Fruit fly (Drosophila melanogaster) whole organism, embryonic: ENCODE results near the gene CG17109.

Experiments used
- B-H1 ChIP-seq: fragments of 200-800 bp; sonication (Bioruptor generic); IDR thresholded peaks from 3 replicates; pipeline ENCODE4 v1.3.6; 2022; ENCODE audit warnings: missing biosample characterization, missing genetic modification characterization
- Bteb2 ChIP-seq: fragments of 200-800 bp; sonication (Bioruptor generic); optimal IDR thresholded peaks from 2 replicates; lab custom pipeline; 2016; ENCODE audit warnings: missing biosample characterization, missing genetic modification characterization
- CG1024 ChIP-seq: fragments of 200-800 bp; sonication (Bioruptor generic); IDR thresholded peaks from 2 replicates; pipeline ENCODE4 v1.3.6; 2022; ENCODE audit warnings: missing biosample characterization, missing genetic modification characterization
- CG10654 ChIP-seq: fragments of 200-800 bp; sonication (Bioruptor generic); optimal IDR thresholded peaks from 2 replicates; lab custom pipeline; 2016; ENCODE audit warnings: missing biosample characterization, missing genetic modification characterization
- CG11093 ChIP-seq: fragments of 200-800 bp; sonication (Bioruptor generic); IDR thresholded peaks from 3 replicates; pipeline ENCODE4 v1.3.6; 2022; ENCODE audit warnings: missing biosample characterization, missing genetic modification characterization
- CG12071 ChIP-seq: fragments of 200-800 bp; sonication (Bioruptor generic); optimal IDR thresholded peaks from 3 replicates; lab custom pipeline; 2018; ENCODE audit warnings: missing biosample characterization, mild to moderate bottlenecking, missing genetic modification characterization
- CG12155 ChIP-seq: fragments of 200-800 bp; sonication (Bioruptor generic); optimal IDR thresholded peaks from 3 replicates; lab custom pipeline; 2016; ENCODE audit warnings: missing biosample characterization, missing genetic modification characterization
- CG12236 ChIP-seq: fragments of 200-800 bp; sonication (Bioruptor generic); optimal IDR thresholded peaks from 2 replicates; lab custom pipeline; 2016; ENCODE audit warnings: missing biosample characterization, missing genetic modification characterization
- CG1233 ChIP-seq: fragments of 200-800 bp; sonication (Bioruptor generic); optimal IDR thresholded peaks from 4 replicates; lab custom pipeline; 2018; ENCODE audit warnings: missing biosample characterization, mild to moderate bottlenecking, missing genetic modification characterization
- CG13123 ChIP-seq: fragments of 200-800 bp; sonication (Bioruptor generic); optimal IDR thresholded peaks from 2 replicates; lab custom pipeline; 2016; ENCODE audit warnings: missing biosample characterization, missing genetic modification characterization
- CG13296 ChIP-seq: fragments of 200-800 bp; sonication (Bioruptor generic); optimal IDR thresholded peaks from 3 replicates; lab custom pipeline; 2018; ENCODE audit warnings: missing biosample characterization, mild to moderate bottlenecking, missing genetic modification characterization
- CG17612 ChIP-seq: fragments of 200-800 bp; sonication (Bioruptor generic); IDR thresholded peaks from 2 replicates; pipeline ENCODE4 v1.3.6; 2022; ENCODE audit warnings: missing biosample characterization, missing genetic modification characterization
- CG17829 ChIP-seq: fragments of 200-800 bp; optimal IDR thresholded peaks from 2 replicates; lab custom pipeline; 2019; ENCODE audit warnings: missing biosample characterization, mild to moderate bottlenecking, missing genetic modification characterization, moderate library complexity
- CG18011 ChIP-seq: fragments of 200-800 bp; sonication (Bioruptor generic); optimal IDR thresholded peaks from 2 replicates; lab custom pipeline; 2017; ENCODE audit warnings: missing biosample characterization, missing genetic modification characterization, mild to moderate bottlenecking, moderate library complexity, missing genotype
- CG18764 ChIP-seq: fragments of 200-800 bp; sonication (Bioruptor generic); optimal IDR thresholded peaks from 3 replicates; lab custom pipeline; 2016; ENCODE audit warnings: missing biosample characterization, missing genetic modification characterization
- CG2120 ChIP-seq: fragments of 200-800 bp; sonication (Bioruptor generic); optimal IDR thresholded peaks from 3 replicates; lab custom pipeline; 2016; ENCODE audit warnings: missing biosample characterization, missing genetic modification characterization
- CG34224 ChIP-seq: fragments of 200-800 bp; sonication (Bioruptor generic); IDR thresholded peaks from 3 replicates; pipeline ENCODE4 v1.3.6; 2022; ENCODE audit warnings: missing biosample characterization, missing genetic modification characterization; ENCODE audit not compliant: partially characterized antibody
- CG3838 ChIP-seq: fragments of 200-800 bp; sonication (Bioruptor generic); optimal IDR thresholded peaks from 3 replicates; lab custom pipeline; 2016; ENCODE audit warnings: missing biosample characterization, missing genetic modification characterization
- CG6272 ChIP-seq: fragments of 200-800 bp; sonication (Bioruptor generic); IDR thresholded peaks from 2 replicates; pipeline ENCODE4 v1.3.6; 2022; ENCODE audit warnings: missing biosample characterization, missing genetic modification characterization
- CG8089 ChIP-seq: fragments of 200-800 bp; sonication (Bioruptor generic); optimal IDR thresholded peaks from 3 replicates; lab custom pipeline; 2016; ENCODE audit warnings: missing biosample characterization, missing genetic modification characterization
- CG8388 ChIP-seq: fragments of 200-800 bp; sonication (Bioruptor generic); optimal IDR thresholded peaks from 2 replicates; lab custom pipeline; 2019; ENCODE audit warnings: missing biosample characterization, mild to moderate bottlenecking, missing genetic modification characterization, moderate library complexity
- E2f2 ChIP-seq: fragments of 200-800 bp; sonication (Bioruptor generic); IDR thresholded peaks from 2 replicates; pipeline ENCODE4 v1.3.6; 2022; ENCODE audit warnings: missing biosample characterization, missing genetic modification characterization
- Fer1 ChIP-seq: fragments of 200-800 bp; sonication (Bioruptor generic); optimal IDR thresholded peaks from 2 replicates; lab custom pipeline; 2017; ENCODE audit warnings: missing biosample characterization, mild to moderate bottlenecking, missing genetic modification characterization
- Hr78 ChIP-seq, 2 experiments: fragments of 200-800 bp in 1 of 2; fragments of >200 bp in 1 of 2; sonication (Bioruptor generic) in 1 of 2; optimal IDR thresholded peaks; 2 replicates each; lab custom pipeline; 2017 to 2019; ENCODE audit warnings: missing biosample characterization in 2 of 2, missing genetic modification characterization in 2 of 2, mild to moderate bottlenecking in 1 of 2, moderate library complexity in 1 of 2
- Hsf ChIP-seq: fragments of 200-800 bp; sonication (Bioruptor generic); optimal IDR thresholded peaks from 3 replicates; lab custom pipeline; 2016; ENCODE audit warnings: missing biosample characterization, missing genetic modification characterization
- Lim3 ChIP-seq: fragments of 200-800 bp; sonication (Bioruptor generic); IDR thresholded peaks from 2 replicates; pipeline ENCODE4 v1.3.6; 2022; ENCODE audit warnings: missing biosample characterization, missing genetic modification characterization
- Myb ChIP-seq: fragments of 200-800 bp; sonication (Bioruptor generic); optimal IDR thresholded peaks from 2 replicates; lab custom pipeline; 2016; ENCODE audit warnings: missing biosample characterization, missing genetic modification characterization
- NFAT ChIP-seq: fragments of 200-800 bp; sonication (Bioruptor generic); IDR thresholded peaks from 2 replicates; pipeline ENCODE4 v1.3.6; 2022; ENCODE audit warnings: missing biosample characterization, missing genetic modification characterization
- Neu2 ChIP-seq: fragments of 200-800 bp; sonication (Bioruptor generic); optimal IDR thresholded peaks from 3 replicates; lab custom pipeline; 2016; ENCODE audit warnings: missing biosample characterization, missing genetic modification characterization, borderline replicate concordance
- Opbp ChIP-seq: fragments of 200-800 bp; sonication (Bioruptor generic); IDR thresholded peaks from 3 replicates; pipeline ENCODE4 v1.3.6; 2022; ENCODE audit warnings: missing biosample characterization, missing genetic modification characterization; ENCODE audit not compliant: partially characterized antibody
- Sox100B ChIP-seq: fragments of 200-800 bp; sonication (Bioruptor generic); optimal IDR thresholded peaks from 3 replicates; lab custom pipeline; 2018; ENCODE audit warnings: missing biosample characterization, mild to moderate bottlenecking, missing genetic modification characterization
- Taf1 ChIP-seq: fragments of 200-800 bp; sonication (Bioruptor generic); IDR thresholded peaks from 2 replicates; pipeline ENCODE4 v1.3.6; 2022; ENCODE audit warnings: missing biosample characterization, missing genetic modification characterization
- Usf ChIP-seq: fragments of 200-800 bp; sonication (Bioruptor generic); optimal IDR thresholded peaks from 2 replicates; lab custom pipeline; 2017; ENCODE audit warnings: missing genotype, missing biosample characterization, missing genetic modification characterization
- bigmax ChIP-seq: fragments of 200-800 bp; sonication (Bioruptor generic); optimal IDR thresholded peaks from 2 replicates; lab custom pipeline; 2018; ENCODE audit warnings: missing biosample characterization, mild to moderate bottlenecking, missing genetic modification characterization
- br ChIP-seq: fragments of >200 bp; optimal IDR thresholded peaks from 2 replicates; lab custom pipeline; 2017
- bsh ChIP-seq, 2 experiments: fragments of 200-800 bp; sonication (Bioruptor generic); optimal IDR thresholded peaks; 2 replicates each; lab custom pipeline; 2017 to 2018; ENCODE audit warnings: mild to moderate bottlenecking in 2 of 2, missing biosample characterization in 2 of 2, missing genetic modification characterization in 2 of 2, moderate library complexity in 1 of 2
- cwo ChIP-seq: fragments of 200-800 bp; sonication (Bioruptor generic); optimal IDR thresholded peaks from 3 replicates; lab custom pipeline; 2017; ENCODE audit warnings: missing biosample characterization, missing genetic modification characterization, mild to moderate bottlenecking, moderate library complexity, missing genetic modification reagents
- dimm ChIP-seq: fragments of 200-800 bp; sonication (Bioruptor generic); IDR thresholded peaks from 2 replicates; pipeline ENCODE4 v1.3.6; 2022; ENCODE audit warnings: missing biosample characterization, missing genetic modification characterization
- esg ChIP-seq: fragments of 200-800 bp; sonication (Bioruptor generic); conservative IDR thresholded peaks from 2 replicates; pipeline ENCODE4 v1.3.6; 2022; ENCODE audit warnings: missing biosample characterization, missing genetic modification characterization
- eyg ChIP-seq: fragments of 200-800 bp; sonication (Bioruptor generic); optimal IDR thresholded peaks from 3 replicates; lab custom pipeline; 2016; ENCODE audit warnings: missing biosample characterization, missing genetic modification characterization
- fd102C ChIP-seq: fragments of 200-800 bp; sonication (Bioruptor generic); optimal IDR thresholded peaks from 2 replicates; lab custom pipeline; 2018; ENCODE audit warnings: missing biosample characterization, mild to moderate bottlenecking, missing genetic modification characterization, moderate library complexity
- gfzf ChIP-seq: fragments of 200-800 bp; sonication (Bioruptor generic); optimal IDR thresholded peaks from 2 replicates; lab custom pipeline; 2016; ENCODE audit warnings: missing biosample characterization, mild to moderate bottlenecking, missing genetic modification characterization, moderate library complexity
- her ChIP-seq: fragments of 200-800 bp; sonication (Bioruptor generic); optimal IDR thresholded peaks from 2 replicates; lab custom pipeline; 2016; ENCODE audit warnings: missing biosample characterization, missing genetic modification characterization
- lilli ChIP-seq: fragments of 200-800 bp; sonication (Bioruptor generic); optimal IDR thresholded peaks from 3 replicates; lab custom pipeline; 2016; ENCODE audit warnings: missing biosample characterization, missing genetic modification characterization
- p53 ChIP-seq: fragments of 200-800 bp; sonication (Bioruptor generic); optimal IDR thresholded peaks from 2 replicates; lab custom pipeline; 2016; ENCODE audit warnings: missing biosample characterization, missing genetic modification characterization
- phol ChIP-seq: fragments of 200-800 bp; sonication (Bioruptor generic); optimal IDR thresholded peaks from 3 replicates; lab custom pipeline; 2018; ENCODE audit warnings: missing biosample characterization, mild to moderate bottlenecking, missing genetic modification characterization, moderate library complexity
- pnt ChIP-seq: fragments of 200-800 bp; sonication (Bioruptor generic); optimal IDR thresholded peaks from 3 replicates; lab custom pipeline; 2016; ENCODE audit warnings: missing biosample characterization, missing genetic modification characterization
- stwl ChIP-seq: fragments of 200-800 bp; sonication (Bioruptor generic); optimal IDR thresholded peaks from 3 replicates; lab custom pipeline; 2018; ENCODE audit warnings: missing biosample characterization, mild to moderate bottlenecking, missing genetic modification characterization, moderate library complexity
- vfl ChIP-seq: fragments of 200-800 bp; sonication (Bioruptor generic); optimal IDR thresholded peaks from 2 replicates; lab custom pipeline; 2016; ENCODE audit warnings: missing biosample characterization, missing genetic modification characterization
- vnd ChIP-seq: fragments of 200-800 bp; sonication (Bioruptor generic); IDR thresholded peaks from 3 replicates; pipeline ENCODE4 v1.3.6; 2022; ENCODE audit warnings: missing biosample characterization, missing genetic modification characterization; ENCODE audit not compliant: partially characterized antibody
- wek ChIP-seq: fragments of 200-800 bp; sonication (Bioruptor generic); optimal IDR thresholded peaks from 3 replicates; lab custom pipeline; 2018; ENCODE audit warnings: missing biosample characterization, mild to moderate bottlenecking, missing genetic modification characterization, moderate library complexity

CG17109 gene

dm6 chr3R:23053936-23054335 is 41.6 kb upstream of the CG17109 start, which contains the start of gene p53 (continued):
- TF ChIP-seq CG13296 (GFP tag; lab: Kevin White, UChicago) (peak; percentile 76), Hsf (GFP tag; lab: Kevin White, UChicago) (peak; percentile 83), E2f2 (GFP tag; lab: Robert Waterston, UW) (peak; percentile 91), CG18011 (GFP tag; lab: Kevin White, UChicago) (peak; percentile 66), Neu2 (no peak), fd102C (GFP tag; lab: Kevin White, UChicago) (no peak), CG11093 (GFP tag; lab: Robert Waterston, UW) (no peak), CG8388 (GFP tag; lab: Kevin White, UChicago) (peak; percentile 55), gfzf (GFP tag; lab: Kevin White, UChicago) (peak; percentile 4), pnt (no peak), CG17612 (GFP tag; lab: Robert Waterston, UW) (0 out of 2 replicates have a peak, but pooled peaks have one; percentile 12), phol (peak; percentile 78), bsh (GFP tag; optimal IDR thresholded peaks at IDR 0.05; lab: Kevin White, UChicago) (peak in 1 of 2 experiments; percentile 64), CG2120 (GFP tag; lab: Kevin White, UChicago) (peak; percentile 43), bigmax (GFP tag; lab: Kevin White, UChicago) (peak; percentile 52), dimm (GFP tag; lab: Robert Waterston, UW) (0 out of 2 replicates have a peak, but pooled peaks have one; percentile 26), wek (peak; percentile 81), CG6272 (GFP tag; lab: Robert Waterston, UW) (peak; percentile 54), cwo (GFP tag; lab: Kevin White, UChicago) (no peak), CG10654 (GFP tag; lab: Kevin White, UChicago) (peak; percentile 65), her (GFP tag; lab: Kevin White, UChicago) (peak; percentile 68), Opbp (GFP tag; lab: Robert Waterston, UW) (peak; percentile 86), Usf (peak; percentile 21), Sox100B (GFP tag; lab: Kevin White, UChicago) (peak; percentile 72), esg (GFP tag; lab: Robert Waterston, UW) (no peak), Hr78 (GFP tag; optimal IDR thresholded peaks at IDR 0.05; lab: Kevin White, UChicago) (no peak), CG17829 (tag; lab: Kevin White, UChicago) (peak; percentile 30), vnd (peak; percentile 59; the same call in 2 of the 3 replicates), CG12155 (GFP tag; lab: Kevin White, UChicago) (peak; percentile 11), CG13123 (peak; percentile 35), stwl (tag; lab: Kevin White, UChicago) (peak; percentile 90), br (lab: Kevin White, UChicago) (no peak), CG3838 (peak; percentile 38), CG12236 (GFP tag; lab: Kevin White, UChicago) (peak; percentile 81), CG1233 (GFP tag; lab: Kevin White, UChicago) (peak; percentile 84), lilli (GFP tag; lab: Kevin White, UChicago) (peak; percentile 47), CG8089 (GFP tag; lab: Kevin White, UChicago) (peak; percentile 70), CG1024 (peak; percentile 60), p53 (GFP tag; lab: Kevin White, UChicago) (peak; percentile 48), CG18764 (GFP tag; lab: Kevin White, UChicago) (peak; percentile 63), Taf1 (no peak), eyg (GFP tag; lab: Kevin White, UChicago) (peak; percentile 68), Bteb2 (GFP tag; lab: Kevin White, UChicago) (peak; percentile 36), Fer1 (GFP tag; lab: Kevin White, UChicago) (peak; percentile 82), vfl (GFP tag; lab: Kevin White, UChicago) (peak; percentile 39), B-H1 (GFP tag; lab: Robert Waterston, UW) (peak; percentile 51; the same call in 1 of the 3 replicates), Lim3 (GFP tag; lab: Robert Waterston, UW) (no peak), NFAT (GFP tag; lab: Robert Waterston, UW) (peak; percentile 67; the same call in 1 of the 2 replicates), Myb (GFP tag; lab: Kevin White, UChicago) (peak; percentile 56), CG12071 (GFP tag; lab: Kevin White, UChicago) (peak; percentile 82), CG34224 (peak; percentile 54)
